4 fruit fly cellular contexts compared by ENCODE assay signal in genomic region chr3R:11999074-11999473, dm6.
TF ChIP-seq lines count a peak whose summit lies in the region.

TSS of gene Ect3 (plus strand) at chr3R:11999278.

- no peak for TF ChIP-seq CTCF in whole organism, embryonic (GFP tag; optimal IDR thresholded peaks at IDR 0.05; lab: Kevin White, UChicago)

TF ChIP-seq in whole organism, adult, 20 proteins besides CTCF, POLR2A, EP300 and RAD21:
- TF ChIP-seq kay (GFP tag; lab: Kevin White, UChicago; ENCODE audit: borderline replicate concordance), result no peak
- peak; percentile 31 for TF ChIP-seq tj (GFP tag; optimal IDR thresholded peaks at IDR 0.05; lab: Kevin White, UChicago)

TF ChIP-seq in whole organism, embryonic, 481 proteins besides CTCF, POLR2A, EP300 and RAD21:
- TF ChIP-seq zen (tag; optimal IDR thresholded peaks at IDR 0.05; lab: Kevin White, UChicago), result peak; percentile 5
- peak; percentile 32 for TF ChIP-seq Deaf1 (tag; optimal IDR thresholded peaks at IDR 0.05; lab: Kevin White, UChicago)
- no peak for TF ChIP-seq Xrp1 (GFP tag; IDR thresholded peaks at IDR 0.05; lab: Robert Waterston, UW)
- peak; percentile 99 for TF ChIP-seq CG11504 (tag; optimal IDR thresholded peaks at IDR 0.05; lab: Kevin White, UChicago)
- peak; percentile 80; the same call in 2 of the 3 replicates for TF ChIP-seq CG2199 (GFP tag; IDR thresholded peaks at IDR 0.05; lab: Robert Waterston, UW)

TF ChIP-seq in whole organism, prepupa, 60 proteins besides CTCF, POLR2A, EP300 and RAD21:
- TF ChIP-seq Eip78C (GFP tag; lab: Kevin White, UChicago), result peak; percentile 47
- no peak for TF ChIP-seq CG7368 (GFP tag; optimal IDR thresholded peaks at IDR 0.05; lab: Kevin White, UChicago)

TF ChIP-seq in whole organism, pupa, 21 proteins besides CTCF, POLR2A, EP300 and RAD21:
- no peak for TF ChIP-seq CG15710 (tag; optimal IDR thresholded peaks at IDR 0.05; lab: Kevin White, UChicago)
- TF ChIP-seq CG12605 (GFP tag; IDR thresholded peaks at IDR 0.05; lab: Robert Waterston, UW), result 0 out of 2 replicates have a peak, but pooled peaks have one; percentile 26
